Worm (Caenorhabditis elegans) whole organism, midembryonic: ENCODE measurements around the gene F11A5.9.

ENCODE experiments used
- cog-1 ChIP-seq: sonication (generic microtip); optimal IDR thresholded peaks from 2 replicates; lab custom pipeline; 2016; ENCODE audit warnings: missing genetic modification characterization, missing compliant biosample characterization
- flt-1 ChIP-seq: fragments of 200-800 bp; sonication (Bioruptor generic); IDR thresholded peaks from 2 replicates; pipeline ENCODE4 v1.3.6; 2022; ENCODE audit warnings: missing genetic modification characterization, missing compliant biosample characterization
- klf-2 ChIP-seq: fragments of 200-800 bp; sonication (Bioruptor generic); conservative IDR thresholded peaks from 2 replicates; pipeline ENCODE4 v1.3.6; 2022; ENCODE audit warnings: missing genetic modification reagents, missing genetic modification characterization, missing compliant biosample characterization
- ref-1 ChIP-seq: fragments of 200-800 bp; sonication (Bioruptor generic); conservative IDR thresholded peaks from 2 replicates; pipeline ENCODE4 v1.3.6; 2022; ENCODE audit warnings: missing genetic modification reagents, missing genetic modification characterization, missing compliant biosample characterization

ce11 chrV:16258142-16258541, 43.5 kb downstream of the F11A5.9 start, which contains the start of gene nhr-218:
- TF ChIP-seq cog-1 (tag; lab: Kevin White, UChicago) (no peak), klf-2 (no peak), flt-1 (GFP tag; lab: Robert Waterston, UW) (no peak), ref-1 (GFP tag; lab: Robert Waterston, UW) (no peak)
